Fruit fly (Drosophila melanogaster) whole organism, embryonic: ENCODE data around the gene CG7907.

Source experiments
- Aef1 ChIP-seq: fragments of 200-800 bp; sonication (Bioruptor generic); IDR thresholded peaks from 3 replicates; pipeline ENCODE4 v1.3.6; 2022; ENCODE audit warnings: missing biosample characterization, missing genetic modification characterization
- BEAF-32 ChIP-seq: fragments of 200-800 bp; sonication (Bioruptor generic); optimal IDR thresholded peaks from 3 replicates; lab custom pipeline; 2017; ENCODE audit warnings: missing biosample characterization, missing genetic modification characterization, mild to moderate bottlenecking, moderate library complexity, missing genetic modification reagents
- CG12236 ChIP-seq: fragments of 200-800 bp; sonication (Bioruptor generic); optimal IDR thresholded peaks from 2 replicates; lab custom pipeline; 2016; ENCODE audit warnings: missing biosample characterization, missing genetic modification characterization
- CG14710 ChIP-seq: fragments of 200-800 bp; sonication (Bioruptor generic); optimal IDR thresholded peaks from 3 replicates; lab custom pipeline; 2019; ENCODE audit warnings: missing biosample characterization, mild to moderate bottlenecking, missing genetic modification characterization, moderate library complexity
- CG15073 ChIP-seq: fragments of 200-800 bp; sonication (Bioruptor generic); optimal IDR thresholded peaks from 2 replicates; lab custom pipeline; 2016; ENCODE audit warnings: missing biosample characterization, missing genetic modification characterization
- CG16779 ChIP-seq: fragments of 200-800 bp; sonication (Bioruptor generic); IDR thresholded peaks from 2 replicates; pipeline ENCODE4 v1.3.6; 2022; ENCODE audit warnings: missing biosample characterization, missing genetic modification characterization
- CG16813 ChIP-seq: fragments of 200-800 bp; sonication (Bioruptor generic); IDR thresholded peaks from 3 replicates; pipeline ENCODE4 v1.3.6; 2022; ENCODE audit warnings: missing biosample characterization, missing genetic modification characterization; ENCODE audit not compliant: partially characterized antibody
- CG17912 ChIP-seq: fragments of 200-800 bp; sonication (Bioruptor generic); optimal IDR thresholded peaks from 2 replicates; lab custom pipeline; 2018; ENCODE audit warnings: missing biosample characterization, mild to moderate bottlenecking, missing genetic modification characterization
- CG18764 ChIP-seq: fragments of 200-800 bp; sonication (Bioruptor generic); optimal IDR thresholded peaks from 3 replicates; lab custom pipeline; 2016; ENCODE audit warnings: missing biosample characterization, missing genetic modification characterization
- CG2116 ChIP-seq: fragments of 200-800 bp; sonication (Bioruptor generic); optimal IDR thresholded peaks from 3 replicates; lab custom pipeline; 2018; ENCODE audit warnings: missing biosample characterization, mild to moderate bottlenecking, missing genetic modification characterization
- CG2889 ChIP-seq: fragments of 200-800 bp; sonication (Bioruptor generic); IDR thresholded peaks from 3 replicates; pipeline ENCODE4 v1.3.6; 2022; ENCODE audit warnings: missing biosample characterization, missing genetic modification characterization
- CG31224 ChIP-seq: fragments of 200-800 bp; sonication (Bioruptor generic); IDR thresholded peaks from 2 replicates; pipeline ENCODE4 v1.3.6; 2022; ENCODE audit warnings: missing biosample characterization, missing genetic modification characterization
- CG3281 ChIP-seq: fragments of 200-800 bp; sonication (Bioruptor generic); optimal IDR thresholded peaks from 3 replicates; lab custom pipeline; 2017; ENCODE audit warnings: missing biosample characterization, mild to moderate bottlenecking, missing genetic modification characterization
- CG3407 ChIP-seq: fragments of 200-800 bp; sonication (Bioruptor generic); optimal IDR thresholded peaks from 2 replicates; lab custom pipeline; 2018; ENCODE audit warnings: missing biosample characterization, mild to moderate bottlenecking, missing genetic modification characterization
- CG34224 ChIP-seq: fragments of 200-800 bp; sonication (Bioruptor generic); IDR thresholded peaks from 3 replicates; pipeline ENCODE4 v1.3.6; 2022; ENCODE audit warnings: missing biosample characterization, missing genetic modification characterization; ENCODE audit not compliant: partially characterized antibody
- CG8281 ChIP-seq: fragments of 200-800 bp; sonication (Bioruptor generic); optimal IDR thresholded peaks from 2 replicates; lab custom pipeline; 2018; ENCODE audit warnings: missing biosample characterization, mild to moderate bottlenecking, missing genetic modification characterization, moderate library complexity
- CG8478 ChIP-seq: fragments of >200 bp; optimal IDR thresholded peaks from 2 replicates; lab custom pipeline; 2018
- CG8765 ChIP-seq: fragments of 200-800 bp; sonication (Bioruptor generic); IDR thresholded peaks from 2 replicates; pipeline ENCODE4 v1.3.6; 2022; ENCODE audit warnings: missing biosample characterization, missing genetic modification characterization
- Drgx ChIP-seq: fragments of 200-800 bp; sonication (Bioruptor generic); IDR thresholded peaks from 2 replicates; pipeline ENCODE4 v1.3.6; 2022; ENCODE audit warnings: missing biosample characterization, missing genetic modification characterization
- HLH4C ChIP-seq: fragments of 200-800 bp; sonication (Bioruptor generic); IDR thresholded peaks from 3 replicates; pipeline ENCODE4 v1.3.6; 2022; ENCODE audit warnings: missing biosample characterization, missing genetic modification characterization; ENCODE audit not compliant: partially characterized antibody
- HLHmδ ChIP-seq: fragments of 200-800 bp; sonication (Bioruptor generic); optimal IDR thresholded peaks from 2 replicates; lab custom pipeline; 2018; ENCODE audit warnings: missing biosample characterization, mild to moderate bottlenecking, missing genetic modification characterization, moderate library complexity
- MBD-R2 ChIP-seq: fragments of 200-800 bp; sonication (Bioruptor generic); IDR thresholded peaks from 2 replicates; pipeline ENCODE4 v1.3.6; 2022; ENCODE audit warnings: missing biosample characterization, missing genetic modification characterization
- Mes4 ChIP-seq: fragments of 200-800 bp; sonication (Bioruptor generic); optimal IDR thresholded peaks from 2 replicates; lab custom pipeline; 2016; ENCODE audit warnings: missing biosample characterization, missing genetic modification characterization
- Myb ChIP-seq: fragments of 200-800 bp; sonication (Bioruptor generic); optimal IDR thresholded peaks from 2 replicates; lab custom pipeline; 2016; ENCODE audit warnings: missing biosample characterization, missing genetic modification characterization
- Nf-YC ChIP-seq: fragments of 200-800 bp; optimal IDR thresholded peaks from 3 replicates; lab custom pipeline; 2019; ENCODE audit warnings: missing biosample characterization, mild to moderate bottlenecking, missing genetic modification characterization, moderate library complexity
- Scr ChIP-seq: fragments of 200-800 bp; sonication (Bioruptor generic); IDR thresholded peaks from 2 replicates; pipeline ENCODE4 v1.3.6; 2022; ENCODE audit warnings: missing biosample characterization, missing genetic modification characterization; ENCODE audit not compliant: partially characterized antibody
- Sox100B ChIP-seq: fragments of 200-800 bp; sonication (Bioruptor generic); optimal IDR thresholded peaks from 3 replicates; lab custom pipeline; 2018; ENCODE audit warnings: missing biosample characterization, mild to moderate bottlenecking, missing genetic modification characterization
- Sry-δ ChIP-seq: fragments of 200-800 bp; sonication (Bioruptor generic); optimal IDR thresholded peaks from 2 replicates; lab custom pipeline; 2016; ENCODE audit warnings: missing biosample characterization, missing genetic modification characterization
- TFAM ChIP-seq: fragments of 200-800 bp; sonication (Bioruptor generic); optimal IDR thresholded peaks from 2 replicates; lab custom pipeline; 2017; ENCODE audit warnings: missing biosample characterization, missing genetic modification characterization, inconsistent platforms
- ac ChIP-seq: fragments of 200-800 bp; sonication (Bioruptor generic); optimal IDR thresholded peaks from 3 replicates; lab custom pipeline; 2017; ENCODE audit warnings: missing biosample characterization, mild to moderate bottlenecking, missing genetic modification characterization
- crp ChIP-seq, 2 experiments: fragments of 200-800 bp; sonication (Bioruptor generic); optimal IDR thresholded peaks; 2 replicates in 1 of 2; 3 replicates in 1 of 2; lab custom pipeline; 2017; ENCODE audit warnings: missing biosample characterization in 2 of 2, missing genetic modification characterization in 2 of 2, mild to moderate bottlenecking in 1 of 2, moderate library complexity in 1 of 2
- emc ChIP-seq: fragments of 200-800 bp; sonication (Bioruptor generic); optimal IDR thresholded peaks from 2 replicates; lab custom pipeline; 2016; ENCODE audit warnings: missing biosample characterization, missing genetic modification characterization
- fd96Cb ChIP-seq: fragments of 200-800 bp; sonication (Bioruptor generic); optimal IDR thresholded peaks from 2 replicates; lab custom pipeline; 2018; ENCODE audit warnings: missing biosample characterization, mild to moderate bottlenecking, missing genetic modification characterization, moderate library complexity
- fu2 ChIP-seq: fragments of 200-800 bp; sonication (Bioruptor generic); optimal IDR thresholded peaks from 2 replicates; lab custom pipeline; 2016; ENCODE audit warnings: missing biosample characterization, missing genetic modification characterization
- grau ChIP-seq: fragments of 200-800 bp; optimal IDR thresholded peaks from 3 replicates; lab custom pipeline; 2019; ENCODE audit warnings: missing biosample characterization, mild to moderate bottlenecking, missing genetic modification characterization, moderate library complexity
- gt ChIP-seq: fragments of 200-800 bp; sonication (Bioruptor generic); IDR thresholded peaks from 2 replicates; pipeline ENCODE4 v1.3.6; 2022; ENCODE audit warnings: missing biosample characterization, missing genetic modification characterization
- ind ChIP-seq: fragments of 200-800 bp; sonication (Bioruptor generic); optimal IDR thresholded peaks from 3 replicates; lab custom pipeline; 2016; ENCODE audit warnings: missing biosample characterization, missing genetic modification characterization
- jumu ChIP-seq: fragments of 200-800 bp; sonication (Bioruptor generic); optimal IDR thresholded peaks from 3 replicates; lab custom pipeline; 2016; ENCODE audit warnings: missing biosample characterization, missing genetic modification characterization
- ken ChIP-seq: fragments of 200-800 bp; sonication (Bioruptor generic); IDR thresholded peaks from 3 replicates; pipeline ENCODE4 v1.3.6; 2022; ENCODE audit warnings: missing biosample characterization, missing genetic modification characterization
- lmd ChIP-seq: fragments of 200-800 bp; sonication (Bioruptor generic); IDR thresholded peaks from 2 replicates; pipeline ENCODE4 v1.3.6; 2022; ENCODE audit warnings: missing biosample characterization, missing genetic modification characterization
- lov ChIP-seq, 2 experiments: fragments of 200-800 bp in 1 of 2; fragments of >200 bp in 1 of 2; sonication (Bioruptor generic) in 1 of 2; IDR thresholded peaks in 1 of 2; optimal IDR thresholded peaks in 1 of 2; 2 replicates in 1 of 2; 3 replicates in 1 of 2; pipeline versions ENCODE4 v1.3.6 to Lab custom; 2017 to 2022; ENCODE audit warnings: missing biosample characterization in 1 of 2, missing genetic modification characterization in 1 of 2
- mam ChIP-seq: fragments of 200-800 bp; sonication (Bioruptor generic); optimal IDR thresholded peaks from 3 replicates; lab custom pipeline; 2016; ENCODE audit warnings: missing biosample characterization, missing genetic modification characterization
- mirr ChIP-seq: fragments of 200-800 bp; sonication (Bioruptor generic); optimal IDR thresholded peaks from 3 replicates; lab custom pipeline; 2018; ENCODE audit warnings: missing biosample characterization, mild to moderate bottlenecking, missing genetic modification characterization
- pb ChIP-seq: fragments of 200-800 bp; sonication (Bioruptor generic); optimal IDR thresholded peaks from 3 replicates; lab custom pipeline; 2016; ENCODE audit warnings: missing biosample characterization, missing genetic modification characterization
- phol ChIP-seq: fragments of 200-800 bp; sonication (Bioruptor generic); optimal IDR thresholded peaks from 3 replicates; lab custom pipeline; 2018; ENCODE audit warnings: missing biosample characterization, mild to moderate bottlenecking, missing genetic modification characterization, moderate library complexity
- pzg ChIP-seq: fragments of 200-800 bp; sonication (Bioruptor generic); optimal IDR thresholded peaks from 3 replicates; lab custom pipeline; 2018; ENCODE audit warnings: missing biosample characterization, mild to moderate bottlenecking, missing genetic modification characterization, moderate library complexity
- seq ChIP-seq: fragments of 200-800 bp; sonication (Bioruptor generic); IDR thresholded peaks from 2 replicates; pipeline ENCODE4 v1.3.6; 2022; ENCODE audit warnings: missing biosample characterization, missing genetic modification characterization
- sna ChIP-seq: fragments of 200-800 bp; sonication (Bioruptor generic); IDR thresholded peaks from 2 replicates; pipeline ENCODE4 v1.3.6; 2022; ENCODE audit warnings: missing biosample characterization, missing genetic modification characterization; ENCODE audit not compliant: partially characterized antibody
- stc ChIP-seq: fragments of 200-800 bp; sonication (Bioruptor generic); IDR thresholded peaks from 2 replicates; pipeline ENCODE4 v1.3.6; 2022; ENCODE audit warnings: missing biosample characterization, missing genetic modification characterization
- trem ChIP-seq: fragments of 200-800 bp; optimal IDR thresholded peaks from 3 replicates; lab custom pipeline; 2019; ENCODE audit warnings: missing biosample characterization, mild to moderate bottlenecking, missing genetic modification characterization, moderate library complexity
- unc-4 ChIP-seq: fragments of 200-800 bp; sonication (Bioruptor generic); IDR thresholded peaks from 2 replicates; pipeline ENCODE4 v1.3.6; 2022; ENCODE audit warnings: missing biosample characterization, missing genetic modification characterization; ENCODE audit not compliant: partially characterized antibody

CG7907 gene

dm6 chr3R:21406708-21407107, 3.2 kb downstream of the CG7907 start (continued):
- no peak for TF ChIP-seq MBD-R2
- TF ChIP-seq CG16813 (GFP tag; lab: Robert Waterston, UW), result peak; percentile 48; the same call in 2 of the 3 replicates
- TF ChIP-seq jumu (GFP tag; lab: Kevin White, UChicago), result no peak
- peak; percentile 73 for TF ChIP-seq pzg (GFP tag; lab: Kevin White, UChicago)
- peak; percentile 20 for TF ChIP-seq phol (tag; lab: Kevin White, UChicago)
- TF ChIP-seq CG3281 (GFP tag; lab: Kevin White, UChicago), result no peak
- TF ChIP-seq trem (tag; lab: Kevin White, UChicago), result peak; percentile 54
- peak; percentile 56; the same call in 1 of the 2 replicates for TF ChIP-seq sna (GFP tag; lab: Robert Waterston, UW)
- no peak for TF ChIP-seq CG12236 (GFP tag; lab: Kevin White, UChicago)
- TF ChIP-seq HLH4C, result peak; percentile 61; the same call in 2 of the 3 replicates
- TF ChIP-seq Drgx (GFP tag; lab: Robert Waterston, UW), result no peak
- no peak for TF ChIP-seq CG16779
- no peak for TF ChIP-seq ind
- no peak for TF ChIP-seq HLHmδ
- no peak for TF ChIP-seq gt (GFP tag; lab: Robert Waterston, UW)
- no peak for TF ChIP-seq CG2889 (GFP tag; lab: Robert Waterston, UW)
- TF ChIP-seq Aef1 (GFP tag; lab: Robert Waterston, UW), result no peak
- no peak for TF ChIP-seq CG17912 (GFP tag; lab: Kevin White, UChicago)
- no peak for TF ChIP-seq ac (GFP tag; lab: Kevin White, UChicago)
- TF ChIP-seq pb (GFP tag; lab: Kevin White, UChicago), result no peak
- no peak for TF ChIP-seq CG31224 (GFP tag; lab: Robert Waterston, UW)
- TF ChIP-seq Sox100B (GFP tag; lab: Kevin White, UChicago), result no peak
- TF ChIP-seq mam, result no peak
- TF ChIP-seq CG2116, result peak; percentile 96
- TF ChIP-seq BEAF-32, result peak; percentile 59
- TF ChIP-seq seq (GFP tag; lab: Robert Waterston, UW), result no peak
- TF ChIP-seq CG8478 (lab: Kevin White, UChicago), result no peak
- TF ChIP-seq TFAM, result no peak
- no peak for TF ChIP-seq CG15073 (GFP tag; lab: Kevin White, UChicago)
- no peak for TF ChIP-seq Mes4
- TF ChIP-seq CG14710 (tag; lab: Kevin White, UChicago), result peak; percentile 54
- TF ChIP-seq crp (GFP tag; optimal IDR thresholded peaks at IDR 0.05; lab: Kevin White, UChicago), result no peak
- no peak for TF ChIP-seq mirr (GFP tag; lab: Kevin White, UChicago)
- TF ChIP-seq grau (tag; lab: Kevin White, UChicago), result no peak
- TF ChIP-seq Scr (GFP tag; lab: Robert Waterston, UW), result peak; percentile 62
- no peak for TF ChIP-seq emc (GFP tag; lab: Kevin White, UChicago)
- no peak for TF ChIP-seq stc (GFP tag; lab: Robert Waterston, UW)
- no peak for TF ChIP-seq CG8281 (tag; lab: Kevin White, UChicago)
- no peak for TF ChIP-seq lov (optimal IDR thresholded peaks at IDR 0.05; lab: Kevin White, UChicago)
- no peak for TF ChIP-seq lov (GFP tag; IDR thresholded peaks at IDR 0.05; lab: Robert Waterston, UW)
- no peak for TF ChIP-seq CG18764 (GFP tag; lab: Kevin White, UChicago)
- peak; percentile 53 for TF ChIP-seq Sry-δ (GFP tag; lab: Kevin White, UChicago)
- TF ChIP-seq Nf-YC (tag; lab: Kevin White, UChicago), result peak; percentile 26
- TF ChIP-seq lmd (GFP tag; lab: Robert Waterston, UW), result no peak
- no peak for TF ChIP-seq fu2 (GFP tag; lab: Kevin White, UChicago)
- TF ChIP-seq ken, result no peak
- no peak for TF ChIP-seq CG3407 (GFP tag; lab: Kevin White, UChicago)
- TF ChIP-seq Myb (GFP tag; lab: Kevin White, UChicago), result no peak
- no peak for TF ChIP-seq fd96Cb (tag; lab: Kevin White, UChicago)
- TF ChIP-seq unc-4 (GFP tag; lab: Robert Waterston, UW), result peak; percentile 68
- peak; percentile 50 for TF ChIP-seq CG34224
- no peak for TF ChIP-seq CG8765 (GFP tag; lab: Robert Waterston, UW)
